Worm (Caenorhabditis elegans) whole organism, young adult: ENCODE results near the gene olrn-1.

Experiments used
- F57C9.4 ChIP-seq: sonication (generic microtip); optimal IDR thresholded peaks from 2 replicates; lab custom pipeline; 2017; ENCODE audit warnings: mild to moderate bottlenecking, missing genetic modification characterization, missing compliant biosample characterization
- Y53F4B.3 ChIP-seq: fragments of 200-800 bp; sonication (Bioruptor generic); IDR thresholded peaks from 2 replicates; pipeline ENCODE4 v1.3.6; 2022; ENCODE audit warnings: missing genetic modification reagents, missing genetic modification characterization, missing compliant biosample characterization
- Y79H2A.3 ChIP-seq: fragments of 200-800 bp; sonication (Bioruptor generic); conservative IDR thresholded peaks from 2 replicates; pipeline ENCODE4 v1.3.6; 2022; ENCODE audit warnings: missing genetic modification reagents, missing genetic modification characterization, missing compliant biosample characterization
- ceh-40 ChIP-seq: fragments of 200-800 bp; sonication (Bioruptor generic); IDR thresholded peaks from 2 replicates; pipeline ENCODE4 v1.3.6; 2022; ENCODE audit warnings: missing genetic modification characterization, missing compliant biosample characterization
- ceh-58 ChIP-seq: fragments of 200-800 bp; sonication (Bioruptor generic); IDR thresholded peaks from 2 replicates; pipeline ENCODE4 v1.3.6; 2022; ENCODE audit warnings: missing genetic modification characterization, missing compliant biosample characterization
- mes-4 ChIP-seq: sonication (generic microtip); optimal IDR thresholded peaks from 2 replicates; lab custom pipeline; 2016; ENCODE audit warnings: missing genotype, missing genetic modification characterization, missing compliant biosample characterization
- xnd-1 ChIP-seq: sonication (generic microtip); optimal IDR thresholded peaks from 2 replicates; lab custom pipeline; 2016; ENCODE audit warnings: missing genotype, missing genetic modification reagents, missing genetic modification characterization, missing compliant biosample characterization
- zfh-2 ChIP-seq: fragments of 200-800 bp; sonication (Bioruptor generic); conservative IDR thresholded peaks from 2 replicates; pipeline ENCODE4 v1.3.6; 2022; ENCODE audit warnings: missing genetic modification reagents, missing genetic modification characterization, missing compliant biosample characterization

ce11 chrX:15541437-15541836 is 4.0 kb downstream of the olrn-1 start:
- TF ChIP-seq ceh-40 (GFP tag; lab: Robert Waterston, UW) (no peak), xnd-1 (tag; lab: Kevin White, UChicago) (no peak), ceh-58 (no peak), mes-4 (no peak), zfh-2 (GFP tag; lab: Robert Waterston, UW) (no peak), F57C9.4 (no peak), Y79H2A.3 (GFP tag; lab: Robert Waterston, UW) (no peak), Y53F4B.3 (GFP tag; lab: Robert Waterston, UW) (no peak)
